Fruit fly (Drosophila melanogaster): ENCODE data around the gene shop.

The shop gene

DNA sequence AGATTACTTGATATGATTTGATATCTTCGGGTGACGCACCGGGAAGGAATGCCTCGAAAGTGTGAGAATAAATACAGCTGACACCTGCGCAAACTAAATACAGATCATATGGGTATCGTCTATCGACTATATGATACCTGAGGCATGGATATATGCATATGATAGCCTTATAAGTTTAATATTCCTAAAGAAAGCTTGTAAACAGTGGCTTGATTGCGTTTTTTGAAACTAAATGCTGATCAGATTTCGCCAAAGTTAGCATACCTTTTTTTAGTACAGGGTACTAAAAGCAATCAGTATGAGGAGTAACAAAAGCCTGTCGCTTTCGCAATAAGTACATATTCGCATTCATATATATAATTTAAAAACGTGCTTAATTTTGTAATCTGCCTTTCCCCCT lies 14.0 kb downstream of the shop start (continued):
- TF ChIP-seq ab (GFP tag; optimal IDR thresholded peaks at IDR 0.05): no peak
- TF ChIP-seq CG6272 (GFP tag; IDR thresholded peaks at IDR 0.05): no peak
- TF ChIP-seq lab (GFP tag; optimal IDR thresholded peaks at IDR 0.05): peak; percentile 67
- TF ChIP-seq Hr78 (GFP tag; optimal IDR thresholded peaks at IDR 0.05): no peak
- TF ChIP-seq Fer3 (tag; optimal IDR thresholded peaks at IDR 0.05): peak; percentile 41
- peak; percentile 56; the same call in 1 of the 2 replicates for TF ChIP-seq ranshi (GFP tag; IDR thresholded peaks at IDR 0.05)
- TF ChIP-seq Xrp1 (GFP tag; IDR thresholded peaks at IDR 0.05): peak; percentile 53; the same call in 1 of the 2 replicates
- TF ChIP-seq gsb (GFP tag; IDR thresholded peaks at IDR 0.05): no peak
- no peak for TF ChIP-seq otp (GFP tag; IDR thresholded peaks at IDR 0.05)
- TF ChIP-seq stc (GFP tag; IDR thresholded peaks at IDR 0.05): peak; percentile 53; the same call in 1 of the 2 replicates
- no peak for TF ChIP-seq CG12236 (GFP tag; optimal IDR thresholded peaks at IDR 0.05)
- TF ChIP-seq Med (GFP tag): peak; percentile 90
- TF ChIP-seq Stat92E (GFP tag; optimal IDR thresholded peaks at IDR 0.05): no peak
- no peak for TF ChIP-seq sim (GFP tag; IDR thresholded peaks at IDR 0.05)
- TF ChIP-seq gsb-n (tag; optimal IDR thresholded peaks at IDR 0.05): no peak
- TF ChIP-seq slp2 (GFP tag; optimal IDR thresholded peaks at IDR 0.05): no peak
- peak; percentile 21; the same call in 1 of the 3 replicates for TF ChIP-seq tgo (GFP tag; IDR thresholded peaks at IDR 0.05)
- no peak for TF ChIP-seq sd (tag; optimal IDR thresholded peaks at IDR 0.05)
- no peak for TF ChIP-seq slou (GFP tag; optimal IDR thresholded peaks at IDR 0.05)
- TF ChIP-seq CG13775 (GFP tag; optimal IDR thresholded peaks at IDR 0.05): no peak
- no peak for TF ChIP-seq zf30C (GFP tag; optimal IDR thresholded peaks at IDR 0.05)
- no peak for TF ChIP-seq danr (GFP tag; IDR thresholded peaks at IDR 0.05)
- TF ChIP-seq pho (GFP tag; optimal IDR thresholded peaks at IDR 0.05): no peak
- no peak for TF ChIP-seq CG9932 (GFP tag; IDR thresholded peaks at IDR 0.05)
- no peak for TF ChIP-seq CG10959 (GFP tag; IDR thresholded peaks at IDR 0.05)
- TF ChIP-seq BtbVII (GFP tag; optimal IDR thresholded peaks at IDR 0.05): no peak
- no peak for TF ChIP-seq dati (GFP tag; IDR thresholded peaks at IDR 0.05)
- TF ChIP-seq trh (GFP tag; optimal IDR thresholded peaks at IDR 0.05): no peak
- TF ChIP-seq Trl (optimal IDR thresholded peaks at IDR 0.05): no peak
- TF ChIP-seq Trl (GFP tag; optimal IDR thresholded peaks at IDR 0.05): peak; percentile 13
- no peak for TF ChIP-seq HLH4C (GFP tag; IDR thresholded peaks at IDR 0.05; ENCODE audit: partially characterized antibody)
- TF ChIP-seq Mes4 (GFP tag; optimal IDR thresholded peaks at IDR 0.05): no peak
- TF ChIP-seq Mad (GFP tag; optimal IDR thresholded peaks at IDR 0.05): no peak
- no peak for TF ChIP-seq CG10431 (GFP tag; optimal IDR thresholded peaks at IDR 0.05)
- no peak for TF ChIP-seq org-1 (GFP tag; optimal IDR thresholded peaks at IDR 0.05)
- no peak for TF ChIP-seq CG2129 (GFP tag; IDR thresholded peaks at IDR 0.05; ENCODE audit: partially characterized antibody)
- no peak for TF ChIP-seq CG18619 (GFP tag; optimal IDR thresholded peaks at IDR 0.05)
- TF ChIP-seq nerfin-1 (tag; optimal IDR thresholded peaks at IDR 0.05): no peak
- TF ChIP-seq dysf (GFP tag; IDR thresholded peaks at IDR 0.05): no peak
- TF ChIP-seq NC2β (GFP tag; optimal IDR thresholded peaks at IDR 0.05): no peak
- no peak for TF ChIP-seq CG6683 (GFP tag; optimal IDR thresholded peaks at IDR 0.05)
- no peak for TF ChIP-seq Vsx1 (GFP tag; optimal IDR thresholded peaks at IDR 0.05)
- no peak for TF ChIP-seq CG8281 (tag; optimal IDR thresholded peaks at IDR 0.05)
- no peak for TF ChIP-seq NC2α (GFP tag; optimal IDR thresholded peaks at IDR 0.05)
- no peak for TF ChIP-seq gro (GFP tag; optimal IDR thresholded peaks at IDR 0.05)
- no peak for TF ChIP-seq Ssrp (tag; optimal IDR thresholded peaks at IDR 0.05)
- TF ChIP-seq Dref (GFP tag; IDR thresholded peaks at IDR 0.05): no peak
- TF ChIP-seq gfzf (GFP tag; optimal IDR thresholded peaks at IDR 0.05): no peak
- TF ChIP-seq Hmx (GFP tag; optimal IDR thresholded peaks at IDR 0.05): no peak
- TF ChIP-seq CG10267 (tag; optimal IDR thresholded peaks at IDR 0.05): peak; percentile 6
- no peak for TF ChIP-seq dan (GFP tag; IDR thresholded peaks at IDR 0.05)
- TF ChIP-seq CG7786 (GFP tag; optimal IDR thresholded peaks at IDR 0.05): peak; percentile 9
